Fruit fly (Drosophila melanogaster): ENCODE measurements around the gene CG31886.

The CG31886 gene

DNA sequence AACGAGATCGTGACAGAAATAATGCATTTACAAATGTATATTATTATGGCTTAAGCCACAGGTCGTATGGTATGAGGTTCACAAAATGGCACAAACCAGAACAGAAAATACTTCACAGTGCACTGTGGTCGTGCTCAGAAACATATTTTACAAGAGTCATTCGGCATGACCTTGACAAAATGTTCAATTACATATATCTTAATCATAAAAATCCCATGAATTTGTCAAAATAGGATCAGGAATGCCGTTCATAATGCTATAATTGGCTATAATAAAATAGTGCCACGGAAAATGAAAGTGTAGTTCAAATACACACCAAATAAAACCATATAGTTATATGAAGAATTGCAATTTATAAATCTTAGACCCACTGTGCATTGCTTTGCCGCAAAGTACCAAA, 39.2 kb downstream of the CG31886 start (continued):
- peak; percentile 38 for TF ChIP-seq CG3919 (GFP tag; optimal IDR thresholded peaks at IDR 0.05)
- peak; percentile 50 for TF ChIP-seq Hr4 (GFP tag; optimal IDR thresholded peaks at IDR 0.05)
- TF ChIP-seq spab (GFP tag; optimal IDR thresholded peaks at IDR 0.05) = peak; percentile 62
- no peak for TF ChIP-seq Sox15 (GFP tag; optimal IDR thresholded peaks at IDR 0.05)

- TF ChIP-seq lz (GFP tag; optimal IDR thresholded peaks at IDR 0.05) (no peak), CG1621 (tag; optimal IDR thresholded peaks at IDR 0.05) (peak; percentile 53), ss (GFP tag; optimal IDR thresholded peaks at IDR 0.05) (peak in 1 of 2 experiments; percentile 64), CG16779 (tag; optimal IDR thresholded peaks at IDR 0.05) (no peak), net (GFP tag; optimal IDR thresholded peaks at IDR 0.05) (no peak), Gug (GFP tag; IDR thresholded peaks at IDR 0.05) (no peak)
Measured at dm6 chr2L:8915709-8916108, 43.1 kb downstream of the CG31886 start.

- TF ChIP-seq CG8119 (GFP tag; IDR thresholded peaks at IDR 0.05) (no peak), Sox14 (GFP tag; optimal IDR thresholded peaks at IDR 0.05) (peak; percentile 0), Met (GFP tag; optimal IDR thresholded peaks at IDR 0.05) (peak; percentile 55), CG11762 (GFP tag; optimal IDR thresholded peaks at IDR 0.05; ENCODE audit: insufficient read depth) (no peak), esn (GFP tag; optimal IDR thresholded peaks at IDR 0.05) (peak; percentile 43), CG16779 (tag; optimal IDR thresholded peaks at IDR 0.05) (no peak), CG10631 (GFP tag; optimal IDR thresholded peaks at IDR 0.05) (peak; percentile 26), salr (GFP tag; optimal IDR thresholded peaks at IDR 0.05) (peak in 1 of 2 experiments; percentile 35), CG32006 (GFP tag; optimal IDR thresholded peaks at IDR 0.05) (no peak), CG1621 (tag; optimal IDR thresholded peaks at IDR 0.05) (peak; percentile 12), OdsH (GFP tag; optimal IDR thresholded peaks at IDR 0.05) (no peak), Ets96B (tag; optimal IDR thresholded peaks at IDR 0.05) (peak; percentile 52), Eip78C (GFP tag) (peak; percentile 78), Eip75B (GFP tag; optimal IDR thresholded peaks at IDR 0.05) (peak; percentile 27), cyc (GFP tag; optimal IDR thresholded peaks at IDR 0.05) (peak; percentile 38), fd59A (GFP tag; optimal IDR thresholded peaks at IDR 0.05) (no peak), CG15336 (GFP tag; IDR thresholded peaks at IDR 0.05) (no peak), CG8319 (GFP tag; optimal IDR thresholded peaks at IDR 0.05) (no peak), Sox102F (GFP tag; optimal IDR thresholded peaks at IDR 0.05) (peak; percentile 8), Blimp-1 (GFP tag; optimal IDR thresholded peaks at IDR 0.05) (no peak), topi (GFP tag; optimal IDR thresholded peaks at IDR 0.05) (peak; percentile 53), Ets21C (GFP tag; optimal IDR thresholded peaks at IDR 0.05) (no peak), vri (GFP tag; optimal IDR thresholded peaks at IDR 0.05) (peak; percentile 17), lz (GFP tag; optimal IDR thresholded peaks at IDR 0.05) (peak; percentile 29), CG6163 (GFP tag; IDR thresholded peaks at IDR 0.05) (no peak), CG6808 (GFP tag; optimal IDR thresholded peaks at IDR 0.05) (peak; percentile 26), spab (GFP tag; optimal IDR thresholded peaks at IDR 0.05) (peak; percentile 29), fkh (GFP tag; optimal IDR thresholded peaks at IDR 0.05) (no peak), Smox (GFP tag; optimal IDR thresholded peaks at IDR 0.05) (peak; percentile 52), svp (GFP tag) (peak; percentile 75), achi (GFP tag; optimal IDR thresholded peaks at IDR 0.05) (peak; percentile 16), CG3919 (GFP tag; optimal IDR thresholded peaks at IDR 0.05) (peak; percentile 19), CG6792 (GFP tag; optimal IDR thresholded peaks at IDR 0.05) (peak; percentile 10), Hr39 (GFP tag; optimal IDR thresholded peaks at IDR 0.05) (peak; percentile 6), dac (GFP tag; optimal IDR thresholded peaks at IDR 0.05) (no peak), CG9139 (GFP tag; optimal IDR thresholded peaks at IDR 0.05) (no peak), net (GFP tag; optimal IDR thresholded peaks at IDR 0.05) (no peak), CG3032 (tag; optimal IDR thresholded peaks at IDR 0.05) (peak; percentile 49)
Measured at dm6 chr2L:8906279-8906678, 52.6 kb downstream of the CG31886 start.

All from whole organism, prepupa.